Fruit fly (Drosophila melanogaster) whole organism, prepupa: ENCODE data around the gene CG14453.

Source experiments
- CG10631 ChIP-seq: fragments of 200-800 bp; sonication (Bioruptor generic); optimal IDR thresholded peaks from 2 replicates; lab custom pipeline; 2016; ENCODE audit warnings: missing biosample characterization, missing genetic modification characterization
- CG10669 ChIP-seq: fragments of 200-800 bp; sonication (Bioruptor generic); optimal IDR thresholded peaks from 3 replicates; lab custom pipeline; 2018; ENCODE audit warnings: missing biosample characterization, mild to moderate bottlenecking, missing genetic modification characterization, moderate library complexity
- CG11762 ChIP-seq: fragments of 200-800 bp; sonication (Bioruptor generic); optimal IDR thresholded peaks from 3 replicates; lab custom pipeline; 2016; ENCODE audit warnings: missing biosample characterization, missing genetic modification characterization; ENCODE audit not compliant: insufficient read depth
- CG1621 ChIP-seq: fragments of 200-800 bp; sonication (Bioruptor generic); optimal IDR thresholded peaks from 3 replicates; lab custom pipeline; 2018; ENCODE audit warnings: missing biosample characterization, mild to moderate bottlenecking, missing genetic modification characterization
- CG31627 ChIP-seq: fragments of 200-800 bp; sonication (Bioruptor generic); optimal IDR thresholded peaks from 3 replicates; lab custom pipeline; 2016; ENCODE audit warnings: missing biosample characterization, missing genetic modification characterization
- CG3919 ChIP-seq: fragments of 200-800 bp; sonication (Bioruptor generic); optimal IDR thresholded peaks from 3 replicates; lab custom pipeline; 2016; ENCODE audit warnings: missing biosample characterization, missing genetic modification characterization
- CG6854 ChIP-seq: fragments of 200-800 bp; sonication (Bioruptor generic); optimal IDR thresholded peaks from 2 replicates; lab custom pipeline; 2017; ENCODE audit warnings: missing biosample characterization, mild to moderate bottlenecking, missing genetic modification characterization
- CG8119 ChIP-seq: fragments of 200-800 bp; sonication (Bioruptor generic); IDR thresholded peaks from 3 replicates; pipeline ENCODE4 v1.3.6; 2022; ENCODE audit warnings: missing biosample characterization, missing genetic modification characterization
- CG8632 ChIP-seq: fragments of 200-800 bp; sonication (Bioruptor generic); optimal IDR thresholded peaks from 3 replicates; lab custom pipeline; 2016; ENCODE audit warnings: missing biosample characterization, missing genetic modification characterization
- Eip75B ChIP-seq: fragments of 200-800 bp; sonication (Bioruptor generic); optimal IDR thresholded peaks from 3 replicates; lab custom pipeline; 2016; ENCODE audit warnings: missing biosample characterization, missing genetic modification characterization
- Ets21C ChIP-seq: fragments of 200-800 bp; sonication (Bioruptor generic); optimal IDR thresholded peaks from 3 replicates; lab custom pipeline; 2016; ENCODE audit warnings: missing biosample characterization, missing genetic modification characterization
- Gug ChIP-seq: fragments of 200-800 bp; sonication (Bioruptor generic); IDR thresholded peaks from 2 replicates; pipeline ENCODE4 v1.3.6; 2022; ENCODE audit warnings: missing biosample characterization, missing genetic modification characterization
- Hr38 ChIP-seq: sonication (Bioruptor generic); optimal IDR thresholded peaks from 2 replicates; lab custom pipeline; 2016; ENCODE audit warnings: missing biosample characterization, missing genetic modification characterization
- Hr39 ChIP-seq: fragments of 200-800 bp; sonication (Bioruptor generic); optimal IDR thresholded peaks from 2 replicates; lab custom pipeline; 2016; ENCODE audit warnings: missing biosample characterization, missing genetic modification characterization
- OdsH ChIP-seq: fragments of 200-800 bp; sonication (Bioruptor generic); optimal IDR thresholded peaks from 3 replicates; lab custom pipeline; 2016; ENCODE audit warnings: missing biosample characterization, missing genetic modification characterization
- Sox14 ChIP-seq: fragments of 200-800 bp; sonication (Bioruptor generic); optimal IDR thresholded peaks from 3 replicates; lab custom pipeline; 2016; ENCODE audit warnings: missing biosample characterization, missing genetic modification characterization
- acj6 ChIP-seq: fragments of 200-800 bp; sonication (Bioruptor generic); optimal IDR thresholded peaks from 3 replicates; lab custom pipeline; 2016; ENCODE audit warnings: missing biosample characterization, missing genetic modification characterization
- cyc ChIP-seq: fragments of 200-800 bp; sonication (Bioruptor generic); optimal IDR thresholded peaks from 3 replicates; lab custom pipeline; 2016; ENCODE audit warnings: missing biosample characterization, missing genetic modification characterization
- dac ChIP-seq: fragments of 200-800 bp; sonication (Bioruptor generic); optimal IDR thresholded peaks from 2 replicates; lab custom pipeline; 2017; ENCODE audit warnings: missing biosample characterization, mild to moderate bottlenecking, missing genetic modification characterization
- fd85E ChIP-seq: fragments of 200-800 bp; sonication (Bioruptor generic); optimal IDR thresholded peaks from 3 replicates; lab custom pipeline; 2016; ENCODE audit warnings: missing biosample characterization, missing genetic modification characterization
- fkh ChIP-seq: fragments of 200-800 bp; sonication (Bioruptor generic); optimal IDR thresholded peaks from 3 replicates; lab custom pipeline; 2017; ENCODE audit warnings: missing biosample characterization, mild to moderate bottlenecking, missing genetic modification characterization, moderate library complexity
- net ChIP-seq: fragments of 200-800 bp; sonication (Bioruptor generic); optimal IDR thresholded peaks from 3 replicates; lab custom pipeline; 2016; ENCODE audit warnings: missing biosample characterization, missing genetic modification characterization
- pdm3 ChIP-seq: fragments of 200-800 bp; sonication (Bioruptor generic); optimal IDR thresholded peaks from 3 replicates; lab custom pipeline; 2016; ENCODE audit warnings: missing biosample characterization, missing genetic modification characterization
- spab ChIP-seq: fragments of 200-800 bp; sonication (Bioruptor generic); optimal IDR thresholded peaks from 2 replicates; lab custom pipeline; 2017; ENCODE audit warnings: missing biosample characterization, mild to moderate bottlenecking, missing genetic modification characterization, missing genetic modification reagents
- ss ChIP-seq, 2 experiments: fragments of 200-800 bp; sonication (Bioruptor generic); optimal IDR thresholded peaks; 2 replicates in 1 of 2; 3 replicates in 1 of 2; lab custom pipeline; 2017 to 2018; ENCODE audit warnings: mild to moderate bottlenecking in 2 of 2, missing biosample characterization in 2 of 2, missing genetic modification characterization in 2 of 2, moderate library complexity in 1 of 2
- svp ChIP-seq: fragments of 200-800 bp; sonication (Bioruptor generic); peaks from one replicate; lab custom pipeline; 2016; ENCODE audit warnings: missing biosample characterization, missing genetic modification characterization
- vri ChIP-seq: fragments of 200-800 bp; sonication (Bioruptor generic); optimal IDR thresholded peaks from 3 replicates; lab custom pipeline; 2016; ENCODE audit warnings: missing biosample characterization, mild to moderate bottlenecking, missing genetic modification characterization

CG14453 gene

DNA sequence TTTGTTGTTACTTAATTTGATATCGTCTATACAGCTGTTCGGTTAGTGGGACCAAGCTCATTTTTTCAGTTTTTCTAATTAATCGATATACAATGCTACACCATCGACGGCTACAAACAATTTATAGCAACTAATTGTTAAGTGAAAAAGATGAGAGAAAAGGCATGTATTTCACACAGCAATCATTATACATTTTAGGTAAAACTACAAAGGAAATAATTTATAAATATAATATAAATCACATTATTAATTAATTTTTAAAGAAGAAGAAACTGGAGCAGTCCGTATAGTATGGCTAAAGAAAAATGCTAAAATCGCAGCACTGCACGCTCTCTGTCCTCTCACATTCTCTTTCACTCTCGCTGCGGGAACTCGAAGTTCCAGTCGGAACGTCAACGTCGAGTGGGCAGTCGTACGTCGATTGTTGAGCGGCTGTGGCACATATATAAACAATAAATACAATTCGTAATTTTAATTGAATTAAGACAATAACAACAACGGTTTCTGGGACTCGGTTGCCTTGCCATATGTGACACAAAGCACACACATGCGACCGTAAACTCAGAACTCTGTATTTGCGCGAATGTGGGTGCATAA is 34.0 kb downstream of the CG14453 start, which contains the start of the genes CG14450 and CG11367 (continued):
- TF ChIP-seq svp, result no peak
- no peak for TF ChIP-seq CG10669 (GFP tag; lab: Kevin White, UChicago)
- no peak; the same call in 2 of the 3 replicates for TF ChIP-seq CG8119 (GFP tag; lab: Robert Waterston, UW)
- TF ChIP-seq CG8632 (GFP tag; lab: Kevin White, UChicago), result no peak
- TF ChIP-seq spab, result no peak
- TF ChIP-seq CG11762 (GFP tag; lab: Kevin White, UChicago), result no peak
- TF ChIP-seq Eip75B (GFP tag; lab: Kevin White, UChicago), result no peak
- TF ChIP-seq acj6 (GFP tag; lab: Kevin White, UChicago), result no peak

DNA sequence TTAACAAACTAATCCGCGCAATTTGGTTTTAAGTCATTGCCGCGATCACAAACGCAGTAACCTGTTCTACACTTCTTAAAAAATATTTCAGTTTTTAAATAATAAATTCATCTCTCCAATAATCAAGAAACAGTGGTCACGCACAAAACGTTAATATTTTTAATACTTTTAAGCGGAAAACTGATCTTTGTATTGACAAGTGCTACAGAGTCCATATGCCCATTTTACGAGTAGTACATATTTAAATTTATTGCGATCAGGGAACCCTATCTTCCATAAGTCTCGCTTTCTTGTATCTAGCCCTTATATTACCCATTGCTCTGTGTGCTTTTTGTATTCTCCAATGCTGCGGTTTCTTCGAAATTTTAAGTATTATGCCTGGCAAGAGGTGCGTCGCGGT is 35.6 kb downstream of the CG14453 start, which contains the start of gene CG32454:
Gene CG32454, plus strand, starts transcription at position 301 of the 400 bp plus-strand sequence.
- TF ChIP-seq CG3919 (GFP tag; lab: Kevin White, UChicago) (no peak), fd85E (GFP tag; lab: Kevin White, UChicago) (no peak), CG6854 (GFP tag; lab: Kevin White, UChicago) (no peak), CG8632 (GFP tag; lab: Kevin White, UChicago) (no peak), CG10631 (GFP tag; lab: Kevin White, UChicago) (no peak)
- TF ChIP-seq, all 60 proteins: peak for 0

DNA sequence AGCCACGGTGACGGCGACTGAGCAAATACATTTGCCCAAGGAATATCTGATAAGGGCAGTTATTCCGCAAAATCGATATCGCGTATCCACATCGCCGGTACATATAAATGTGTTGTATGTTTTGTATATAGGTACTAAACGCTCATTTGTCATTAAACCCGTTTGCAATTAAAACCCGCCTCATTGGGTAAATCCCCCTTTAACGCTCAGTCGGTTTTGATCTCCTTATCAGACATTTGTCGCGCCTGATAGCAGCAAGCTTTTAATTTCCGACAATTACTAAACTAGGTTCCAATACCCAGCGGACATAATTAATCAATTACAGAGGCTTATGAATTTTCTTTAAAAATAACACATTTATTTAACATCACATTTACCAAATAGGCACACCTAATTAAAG is 37.5 kb downstream of the CG14453 start:
- TF ChIP-seq ss (GFP tag; optimal IDR thresholded peaks at IDR 0.05; lab: Kevin White, UChicago) (no peak), CG10669 (GFP tag; lab: Kevin White, UChicago) (no peak), vri (GFP tag; lab: Kevin White, UChicago) (no peak), Hr38 (GFP tag; lab: Kevin White, UChicago) (no peak), svp (no peak)

DNA sequence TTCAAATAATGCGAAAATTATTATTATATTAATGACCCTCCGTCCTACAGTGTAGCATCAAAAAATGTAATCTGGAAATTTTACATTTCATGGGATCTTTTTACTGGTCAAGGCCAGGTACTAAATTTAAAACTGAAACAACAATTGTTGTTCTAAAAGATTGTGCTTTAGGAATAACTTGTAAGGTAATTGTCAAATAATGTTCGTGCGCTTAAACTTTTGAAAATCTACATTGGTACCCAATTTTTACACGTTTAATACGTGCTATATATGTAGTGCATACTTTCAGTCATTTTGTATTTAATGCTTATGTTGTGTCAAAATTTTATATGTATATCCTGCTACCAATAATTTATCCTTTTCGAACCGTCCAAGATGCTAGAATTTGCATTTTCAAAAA is 39.7 kb downstream of the CG14453 start:
- TF ChIP-seq pdm3 (GFP tag; lab: Kevin White, UChicago), result no peak
- TF ChIP-seq CG8119 (GFP tag; lab: Robert Waterston, UW), result no peak
- TF ChIP-seq OdsH, result no peak
- TF ChIP-seq CG11762 (GFP tag; lab: Kevin White, UChicago), result no peak
- TF ChIP-seq ss (GFP tag; optimal IDR thresholded peaks at IDR 0.05; lab: Kevin White, UChicago), result no peak
- TF ChIP-seq Gug (GFP tag; lab: Robert Waterston, UW), result no peak
- TF ChIP-seq dac, result no peak
- TF ChIP-seq Eip75B (GFP tag; lab: Kevin White, UChicago), result no peak
- no peak for TF ChIP-seq cyc (GFP tag; lab: Kevin White, UChicago)
- TF ChIP-seq Ets21C (GFP tag; lab: Kevin White, UChicago), result no peak

DNA sequence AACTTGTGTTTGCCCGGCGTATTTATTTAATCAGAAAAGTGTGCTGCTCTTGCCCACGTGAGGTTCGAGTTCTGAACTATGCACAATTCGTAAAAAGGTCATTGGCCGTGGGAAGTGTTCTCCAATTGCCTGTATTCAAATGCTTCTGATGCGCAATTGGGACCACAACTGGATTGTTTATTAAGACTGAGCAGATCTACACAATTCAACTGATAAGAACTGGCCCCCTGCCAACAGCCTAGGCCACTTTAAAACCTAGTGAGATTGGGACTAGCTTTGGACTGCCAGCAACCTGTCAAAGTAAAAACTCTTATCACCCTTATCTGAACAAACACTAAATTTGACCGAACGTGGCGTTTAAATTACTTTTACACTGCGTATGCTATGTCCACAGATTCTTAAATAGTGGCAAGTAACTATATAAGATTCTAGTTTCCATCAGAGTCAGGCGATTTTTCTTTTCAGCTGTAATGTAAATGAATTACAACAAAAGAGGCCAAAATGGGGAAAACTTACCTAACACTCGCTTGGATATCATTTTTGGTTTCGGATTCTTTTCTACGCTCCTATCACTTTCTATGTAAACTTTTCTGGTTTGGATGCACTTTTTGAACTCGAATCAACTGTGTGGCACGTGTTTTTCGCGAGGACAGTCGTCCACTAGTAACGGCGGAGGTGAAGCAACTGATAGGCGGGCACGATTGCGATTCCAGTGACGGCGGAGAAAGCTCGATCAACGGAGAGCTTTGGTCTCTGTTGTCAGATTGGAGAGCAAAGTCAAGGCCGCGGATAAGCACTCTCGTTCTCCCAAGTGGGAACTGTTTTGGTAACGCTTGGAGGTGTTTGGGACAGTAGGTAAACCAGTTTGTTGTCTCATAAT is 44.1 kb downstream of the CG14453 start, which contains the start of gene CG11241:
Gene CG11241, minus strand, starts transcription at position 689 of the 880 bp plus-strand sequence.
- TF ChIP-seq CG31627 (GFP tag; lab: Kevin White, UChicago), result no peak
- TF ChIP-seq Sox14, result peak; percentile 4
- TF ChIP-seq Gug (GFP tag; lab: Robert Waterston, UW), result no peak
- peak; percentile 22 for TF ChIP-seq CG6854 (GFP tag; lab: Kevin White, UChicago)
- TF ChIP-seq net (GFP tag; lab: Kevin White, UChicago), result no peak
- TF ChIP-seq CG1621 (tag; lab: Kevin White, UChicago), result peak; percentile 12
- TF ChIP-seq fkh, result peak; percentile 62
- TF ChIP-seq Hr39, result peak; percentile 24
- TF ChIP-seq, all 60 proteins: peak for 5
